Worm (Caenorhabditis elegans) whole organism, late embryonic: Measurements from ENCODE around the gene fars-2.

Experiments used
- Y22D7AL.16 ChIP-seq: sonication (generic microtip); optimal IDR thresholded peaks from 2 replicates; lab custom pipeline; 2016; ENCODE audit warnings: missing genetic modification characterization, missing compliant biosample characterization
- ceh-6 ChIP-seq: fragments of 200-800 bp; sonication (Bioruptor generic); optimal IDR thresholded peaks from 2 replicates; lab custom pipeline; 2018; ENCODE audit warnings: mild to moderate bottlenecking, missing genetic modification characterization, missing compliant biosample characterization
- ceh-9 ChIP-seq: sonication (generic microtip); optimal IDR thresholded peaks from 2 replicates; lab custom pipeline; 2016; ENCODE audit warnings: mild to moderate bottlenecking, missing genetic modification characterization, inconsistent platforms, missing compliant biosample characterization
- dve-1 ChIP-seq: sonication (generic microtip); optimal IDR thresholded peaks from 2 replicates; lab custom pipeline; 2017; ENCODE audit warnings: antibody characterized with exemption, mild to moderate bottlenecking, missing genetic modification characterization, missing compliant biosample characterization
- elt-2 ChIP-seq: sonication (generic microtip); optimal IDR thresholded peaks from 2 replicates; lab custom pipeline; 2016; ENCODE audit warnings: missing genetic modification reagents, missing genetic modification characterization, missing compliant biosample characterization
- elt-4 ChIP-seq: sonication (generic microtip); optimal IDR thresholded peaks from 2 replicates; lab custom pipeline; 2016; ENCODE audit warnings: missing genetic modification characterization, missing compliant biosample characterization
- fkh-10 ChIP-seq: fragments of 150-350 bp; optimal IDR thresholded peaks from 2 replicates; lab custom pipeline; 2014; ENCODE audit warnings: missing biosample characterization, missing genetic modification reagents, missing genetic modification characterization
- hlh-30 ChIP-seq: sonication (generic microtip); optimal IDR thresholded peaks from 2 replicates; lab custom pipeline; 2017; ENCODE audit warnings: antibody characterized with exemption, missing genetic modification characterization, missing compliant biosample characterization; ENCODE audit not compliant: insufficient read depth
- lin-11 ChIP-seq: fragments of 200-800 bp; sonication (Bioruptor generic); optimal IDR thresholded peaks from 2 replicates; lab custom pipeline; 2018; ENCODE audit warnings: mild to moderate bottlenecking, missing genetic modification characterization, missing compliant biosample characterization
- pag-3 ChIP-seq: sonication (generic microtip); optimal IDR thresholded peaks from 2 replicates; lab custom pipeline; 2016; ENCODE audit warnings: missing compliant biosample characterization, missing genetic modification characterization, borderline replicate concordance
- pat-9 ChIP-seq: fragments of 200-800 bp; sonication (Bioruptor generic); optimal IDR thresholded peaks from 2 replicates; lab custom pipeline; 2018; ENCODE audit warnings: mild to moderate bottlenecking, missing genetic modification characterization, moderate library complexity, missing compliant biosample characterization
- ttx-3 ChIP-seq: sonication (generic microtip); optimal IDR thresholded peaks from 2 replicates; lab custom pipeline; 2016; ENCODE audit warnings: missing genetic modification reagents, missing genetic modification characterization, missing compliant biosample characterization
- unc-55 ChIP-seq: sonication (generic microtip); optimal IDR thresholded peaks from 2 replicates; lab custom pipeline; 2017; ENCODE audit warnings: missing biosample characterization, missing genetic modification reagents, missing genetic modification characterization
- unc-86 ChIP-seq: sonication (generic microtip); optimal IDR thresholded peaks from 2 replicates; lab custom pipeline; 2016; ENCODE audit warnings: missing genetic modification characterization, missing compliant biosample characterization

DNA sequence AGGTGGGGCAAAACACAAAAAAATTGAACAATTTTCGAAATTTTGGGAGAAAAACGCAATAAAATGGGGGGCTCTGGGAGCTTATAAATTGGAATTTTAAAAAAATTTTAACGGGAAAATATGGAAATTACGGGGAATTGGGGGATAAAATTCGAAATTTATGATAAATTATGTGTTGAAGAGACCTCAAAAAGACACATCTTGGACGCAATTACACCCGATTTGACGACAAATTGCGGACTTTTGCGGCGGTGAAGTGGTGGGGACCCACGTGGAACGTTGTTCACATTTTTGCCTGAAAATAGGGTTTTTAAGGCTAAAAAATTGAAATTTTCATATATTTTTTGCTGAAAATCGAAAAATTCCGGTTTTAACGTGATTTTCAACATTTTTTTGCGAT lies 1.6 kb upstream of the fars-2 start:
- TF ChIP-seq fkh-10 (GFP tag; lab: Kevin White, UChicago) (no peak), ttx-3 (tag; lab: Kevin White, UChicago) (no peak), elt-4 (tag; lab: Kevin White, UChicago) (no peak), Y22D7AL.16 (no peak), pag-3 (tag; lab: Kevin White, UChicago) (no peak), ceh-6 (GFP tag; lab: Kevin White, UChicago) (no peak), ceh-9 (no peak), unc-55 (GFP tag; lab: Kevin White, UChicago) (no peak), elt-2 (tag; lab: Kevin White, UChicago) (no peak), lin-11 (tag; lab: Kevin White, UChicago) (no peak), unc-86 (tag; lab: Kevin White, UChicago) (no peak), dve-1 (tag; lab: Kevin White, UChicago) (no peak), hlh-30 (tag; lab: Kevin White, UChicago) (no peak), pat-9 (no peak)
